Worm (Caenorhabditis elegans) whole organism, late embryonic: Measurements from ENCODE around the gene npr-42.

ENCODE experiments used
- C38D4.7 ChIP-seq: fragments of 200-800 bp; sonication (Bioruptor generic); optimal IDR thresholded peaks from 2 replicates; lab custom pipeline; 2018; ENCODE audit warnings: mild to moderate bottlenecking, missing genetic modification characterization, moderate library complexity, missing compliant biosample characterization
- K02D7.2 ChIP-seq: sonication (generic microtip); optimal IDR thresholded peaks from 2 replicates; lab custom pipeline; 2017; ENCODE audit warnings: mild to moderate bottlenecking, missing genetic modification characterization, missing compliant biosample characterization
- T23F11.4 ChIP-seq: fragments of 200-800 bp; sonication (Bioruptor generic); optimal IDR thresholded peaks from 2 replicates; lab custom pipeline; 2018; ENCODE audit warnings: mild to moderate bottlenecking, missing genetic modification characterization, missing compliant biosample characterization
- ahr-1 ChIP-seq: sonication (generic microtip); optimal IDR thresholded peaks from 2 replicates; lab custom pipeline; 2016; ENCODE audit warnings: missing genetic modification characterization, missing compliant biosample characterization
- ceh-19 ChIP-seq: fragments of 200-800 bp; sonication (Bioruptor generic); optimal IDR thresholded peaks from 2 replicates; lab custom pipeline; 2018; ENCODE audit warnings: mild to moderate bottlenecking, missing genetic modification characterization, missing compliant biosample characterization
- ceh-2 ChIP-seq: sonication (generic microtip); optimal IDR thresholded peaks from 2 replicates; lab custom pipeline; 2016; ENCODE audit warnings: missing genotype, missing genetic modification characterization, missing compliant biosample characterization
- ceh-22 ChIP-seq: sonication (generic microtip); optimal IDR thresholded peaks from 2 replicates; lab custom pipeline; 2017; ENCODE audit warnings: missing biosample characterization, missing genetic modification characterization
- ceh-24 ChIP-seq: sonication (generic microtip); optimal IDR thresholded peaks from 2 replicates; lab custom pipeline; 2016; ENCODE audit warnings: mild to moderate bottlenecking, missing genetic modification characterization, missing compliant biosample characterization
- ceh-30 ChIP-seq: fragments of 150-350 bp; optimal IDR thresholded peaks from 2 replicates; lab custom pipeline; 2014; ENCODE audit warnings: missing biosample characterization, missing genetic modification characterization
- ceh-31 ChIP-seq: sonication (generic microtip); optimal IDR thresholded peaks from 2 replicates; lab custom pipeline; 2016; ENCODE audit warnings: missing genetic modification characterization, missing compliant biosample characterization
- ceh-45 ChIP-seq: fragments of 200-800 bp; sonication (Bioruptor generic); IDR thresholded peaks from 2 replicates; pipeline ENCODE4 v1.3.6; 2022; ENCODE audit warnings: missing genetic modification reagents, missing genetic modification characterization, missing compliant biosample characterization
- ceh-48 ChIP-seq: sonication (generic microtip); optimal IDR thresholded peaks from 2 replicates; lab custom pipeline; 2016; ENCODE audit warnings: missing genetic modification characterization, inconsistent platforms, missing compliant biosample characterization
- ceh-9 ChIP-seq: sonication (generic microtip); optimal IDR thresholded peaks from 2 replicates; lab custom pipeline; 2016; ENCODE audit warnings: mild to moderate bottlenecking, missing genetic modification characterization, inconsistent platforms, missing compliant biosample characterization
- che-1 ChIP-seq: sonication (generic microtip); optimal IDR thresholded peaks from 2 replicates; lab custom pipeline; 2016; ENCODE audit warnings: mild to moderate bottlenecking, missing genetic modification characterization, missing compliant biosample characterization
- dmd-4 ChIP-seq: sonication (generic microtip); optimal IDR thresholded peaks from 2 replicates; lab custom pipeline; 2016; ENCODE audit warnings: borderline replicate concordance, missing genetic modification characterization, missing compliant biosample characterization
- elt-2 ChIP-seq: sonication (generic microtip); optimal IDR thresholded peaks from 2 replicates; lab custom pipeline; 2016; ENCODE audit warnings: missing genetic modification reagents, missing genetic modification characterization, missing compliant biosample characterization
- eyg-1 ChIP-seq: sonication (generic microtip); optimal IDR thresholded peaks from 2 replicates; lab custom pipeline; 2016; ENCODE audit warnings: missing genotype, missing genetic modification characterization, missing compliant biosample characterization
- fkh-10 ChIP-seq: fragments of 150-350 bp; optimal IDR thresholded peaks from 2 replicates; lab custom pipeline; 2014; ENCODE audit warnings: missing biosample characterization, missing genetic modification reagents, missing genetic modification characterization
- gmeb-2 ChIP-seq: sonication (generic microtip); optimal IDR thresholded peaks from 2 replicates; lab custom pipeline; 2016; ENCODE audit warnings: missing genetic modification characterization, inconsistent platforms, missing compliant biosample characterization
- hlh-6 ChIP-seq: sonication (generic microtip); optimal IDR thresholded peaks from 2 replicates; lab custom pipeline; 2016; ENCODE audit warnings: missing genotype, missing genetic modification characterization, missing compliant biosample characterization
- hlh-8 ChIP-seq: sonication (generic microtip); optimal IDR thresholded peaks from 2 replicates; lab custom pipeline; 2016; ENCODE audit warnings: missing genotype, missing genetic modification characterization, missing compliant biosample characterization
- lin-11 ChIP-seq: fragments of 200-800 bp; sonication (Bioruptor generic); optimal IDR thresholded peaks from 2 replicates; lab custom pipeline; 2018; ENCODE audit warnings: mild to moderate bottlenecking, missing genetic modification characterization, missing compliant biosample characterization
- madf-2 ChIP-seq: sonication (generic microtip); optimal IDR thresholded peaks from 2 replicates; lab custom pipeline; 2017; ENCODE audit warnings: missing genetic modification characterization, missing compliant biosample characterization
- nfya-1 ChIP-seq: sonication (generic microtip); optimal IDR thresholded peaks from 2 replicates; lab custom pipeline; 2017; ENCODE audit warnings: missing genetic modification characterization, mild to moderate bottlenecking, missing compliant biosample characterization, antibody characterized with exemption, moderate library complexity
- nhr-11 ChIP-seq: fragments of 150-350 bp; optimal IDR thresholded peaks from 2 replicates; lab custom pipeline; 2014; ENCODE audit warnings: missing biosample characterization, missing genetic modification characterization
- nhr-232 ChIP-seq: sonication (generic microtip); optimal IDR thresholded peaks from 2 replicates; lab custom pipeline; 2016; ENCODE audit warnings: missing genetic modification characterization, missing compliant biosample characterization
- npax-4 ChIP-seq: sonication (generic microtip); optimal IDR thresholded peaks from 2 replicates; lab custom pipeline; 2016; ENCODE audit warnings: missing genetic modification characterization, missing compliant biosample characterization
- odd-2 ChIP-seq: sonication (generic microtip); optimal IDR thresholded peaks from 2 replicates; lab custom pipeline; 2017; ENCODE audit warnings: antibody characterized with exemption, mild to moderate bottlenecking, missing genetic modification characterization, missing compliant biosample characterization
- pag-3 ChIP-seq: sonication (generic microtip); optimal IDR thresholded peaks from 2 replicates; lab custom pipeline; 2016; ENCODE audit warnings: missing compliant biosample characterization, missing genetic modification characterization, borderline replicate concordance
- pat-9 ChIP-seq: fragments of 200-800 bp; sonication (Bioruptor generic); optimal IDR thresholded peaks from 2 replicates; lab custom pipeline; 2018; ENCODE audit warnings: mild to moderate bottlenecking, missing genetic modification characterization, moderate library complexity, missing compliant biosample characterization
- pax-1 ChIP-seq: fragments of 150-350 bp; optimal IDR thresholded peaks from 2 replicates; lab custom pipeline; 2014; ENCODE audit warnings: missing biosample characterization, missing genetic modification characterization
- pqm-1 ChIP-seq: sonication (generic microtip); optimal IDR thresholded peaks from 2 replicates; lab custom pipeline; 2016; ENCODE audit warnings: missing genetic modification characterization, missing compliant biosample characterization
- pros-1 ChIP-seq: fragments of 150-350 bp; optimal IDR thresholded peaks from 2 replicates; lab custom pipeline; 2014; ENCODE audit warnings: missing biosample characterization, missing genetic modification reagents, missing genetic modification characterization
- ref-2 ChIP-seq: sonication (generic microtip); optimal IDR thresholded peaks from 2 replicates; lab custom pipeline; 2016; ENCODE audit warnings: missing genetic modification characterization, missing compliant biosample characterization
- rnt-1 ChIP-seq: sonication (generic microtip); optimal IDR thresholded peaks from 2 replicates; lab custom pipeline; 2016; ENCODE audit warnings: missing genetic modification characterization, missing compliant biosample characterization
- sdc-2 ChIP-seq: sonication (generic microtip); optimal IDR thresholded peaks from 2 replicates; lab custom pipeline; 2016; ENCODE audit warnings: missing genotype, missing genetic modification characterization, missing compliant biosample characterization
- sox-2 ChIP-seq: fragments of 200-800 bp; sonication (Bioruptor generic); IDR thresholded peaks from 2 replicates; pipeline ENCODE4 v1.3.6; 2022; ENCODE audit warnings: missing genetic modification reagents, missing genetic modification characterization, missing compliant biosample characterization
- syd-9 ChIP-seq: sonication (generic microtip); optimal IDR thresholded peaks from 2 replicates; lab custom pipeline; 2016; ENCODE audit warnings: mild to moderate bottlenecking, missing genetic modification characterization, moderate library complexity, missing compliant biosample characterization
- tbx-2 ChIP-seq: sonication (generic microtip); optimal IDR thresholded peaks from 2 replicates; lab custom pipeline; 2016; ENCODE audit warnings: missing genetic modification characterization, missing compliant biosample characterization
- tbx-7 ChIP-seq: sonication (generic microtip); optimal IDR thresholded peaks from 2 replicates; lab custom pipeline; 2016; ENCODE audit warnings: missing genotype, missing genetic modification characterization, missing compliant biosample characterization
- ttx-3 ChIP-seq: sonication (generic microtip); optimal IDR thresholded peaks from 2 replicates; lab custom pipeline; 2016; ENCODE audit warnings: missing genetic modification reagents, missing genetic modification characterization, missing compliant biosample characterization
- unc-3 ChIP-seq, 2 experiments: fragments of 200-800 bp in 1 of 2; sonication (Bioruptor generic) in 1 of 2; sonication (generic microtip) in 1 of 2; conservative IDR thresholded peaks in 1 of 2; optimal IDR thresholded peaks in 1 of 2; 2 replicates each; pipeline versions ENCODE4 v1.3.6 to Lab custom; 2016 to 2022; ENCODE audit warnings: missing compliant biosample characterization in 2 of 2, missing genetic modification characterization in 2 of 2, missing genetic modification reagents in 1 of 2
- unc-42 ChIP-seq: sonication (generic microtip); optimal IDR thresholded peaks from 2 replicates; lab custom pipeline; 2016; ENCODE audit warnings: missing genotype, missing genetic modification characterization, missing compliant biosample characterization
- unc-86 ChIP-seq: sonication (generic microtip); optimal IDR thresholded peaks from 2 replicates; lab custom pipeline; 2016; ENCODE audit warnings: missing genetic modification characterization, missing compliant biosample characterization
- ztf-16 ChIP-seq: sonication (generic microtip); optimal IDR thresholded peaks from 2 replicates; lab custom pipeline; 2017; ENCODE audit warnings: missing genetic modification characterization, missing compliant biosample characterization

npr-42 gene

ce11 chrII:4294801-4295200 is 18.8 kb downstream of the npr-42 start, which contains the start of gene rml-4:
Gene rml-4 (plus strand): TSS chrII:4295101.
- TF ChIP-seq sox-2 (GFP tag; lab: Robert Waterston, UW) = no peak
- TF ChIP-seq nfya-1 (tag; lab: Kevin White, UChicago) = no peak
- no peak for TF ChIP-seq ceh-2
- no peak for TF ChIP-seq ahr-1
- no peak for TF ChIP-seq ceh-22
- TF ChIP-seq gmeb-2 (tag; lab: Kevin White, UChicago) = no peak
- TF ChIP-seq pqm-1 = no peak
- TF ChIP-seq tbx-7 (tag; lab: Kevin White, UChicago) = no peak
- TF ChIP-seq pax-1 (tag; lab: Kevin White, UChicago) = no peak
- TF ChIP-seq ceh-31 (tag; lab: Kevin White, UChicago) = no peak
- no peak for TF ChIP-seq ceh-19 (GFP tag; lab: Kevin White, UChicago)
- TF ChIP-seq ref-2 (tag; lab: Kevin White, UChicago) = no peak
- no peak for TF ChIP-seq tbx-2 (tag; lab: Kevin White, UChicago)
- TF ChIP-seq unc-3 (GFP tag; conservative IDR thresholded peaks at IDR 0.05; lab: Robert Waterston, UW) = no peak
- TF ChIP-seq unc-3 (tag; optimal IDR thresholded peaks at IDR 0.05; lab: Kevin White, UChicago) = no peak
- TF ChIP-seq ceh-48 (tag; lab: Kevin White, UChicago) = no peak
- TF ChIP-seq sdc-2 (tag; lab: Kevin White, UChicago) = no peak

- TF ChIP-seq hlh-6 (tag; lab: Kevin White, UChicago) (no peak), lin-11 (no peak), nhr-11 (tag; lab: Kevin White, UChicago) (no peak), tbx-7 (tag; lab: Kevin White, UChicago) (no peak), ceh-45 (GFP tag; lab: Robert Waterston, UW) (no peak), ttx-3 (tag; lab: Kevin White, UChicago) (no peak), ceh-24 (no peak), ref-2 (tag; lab: Kevin White, UChicago) (no peak), syd-9 (tag; lab: Kevin White, UChicago) (no peak), pqm-1 (no peak)
Observed at ce11 chrII:4297259-4297658, 21.3 kb downstream of the npr-42 start.

ce11 chrII:4299227-4299703 is 23.3 kb downstream of the npr-42 start, which contains the start of gene sco-1:
Gene sco-1 (plus strand): TSS chrII:4299653.
- TF ChIP-seq ceh-9 (no peak), unc-42 (tag; lab: Kevin White, UChicago) (peak; percentile 71), sdc-2 (tag; lab: Kevin White, UChicago) (no peak), nhr-232 (tag; lab: Kevin White, UChicago) (no peak), eyg-1 (tag; lab: Kevin White, UChicago) (no peak), dmd-4 (no peak), unc-86 (tag; lab: Kevin White, UChicago) (no peak), syd-9 (tag; lab: Kevin White, UChicago) (no peak), pax-1 (tag; lab: Kevin White, UChicago) (peak; percentile 83), odd-2 (tag; lab: Kevin White, UChicago) (no peak), tbx-2 (tag; lab: Kevin White, UChicago) (peak; percentile 86), hlh-6 (tag; lab: Kevin White, UChicago) (no peak), madf-2 (tag; lab: Kevin White, UChicago) (no peak), nfya-1 (tag; lab: Kevin White, UChicago) (peak; percentile 83), rnt-1 (tag; lab: Kevin White, UChicago) (peak; percentile 83), fkh-10 (GFP tag; lab: Kevin White, UChicago) (no peak), sox-2 (GFP tag; lab: Robert Waterston, UW) (no peak), C38D4.7 (GFP tag; lab: Kevin White, UChicago) (no peak), nhr-11 (tag; lab: Kevin White, UChicago) (no peak), npax-4 (no peak), elt-2 (peak; percentile 84), K02D7.2 (tag; lab: Kevin White, UChicago) (no peak), ceh-2 (peak; percentile 83), T23F11.4 (GFP tag; lab: Kevin White, UChicago) (no peak), hlh-8 (tag; lab: Kevin White, UChicago) (peak; percentile 73), unc-3 (GFP tag; conservative IDR thresholded peaks at IDR 0.05; lab: Robert Waterston, UW) (no peak), unc-3 (tag; optimal IDR thresholded peaks at IDR 0.05; lab: Kevin White, UChicago) (peak; percentile 36), ceh-30 (no peak), tbx-7 (tag; lab: Kevin White, UChicago) (peak; percentile 58), ceh-22 (no peak), ceh-24 (no peak), pros-1 (no peak), ceh-19 (GFP tag; lab: Kevin White, UChicago) (no peak), ceh-31 (tag; lab: Kevin White, UChicago) (peak; percentile 95), ahr-1 (peak; percentile 6), pag-3 (tag; lab: Kevin White, UChicago) (no peak), ztf-16 (tag; lab: Kevin White, UChicago) (peak; percentile 41), che-1 (tag; lab: Kevin White, UChicago) (peak; percentile 8), lin-11 (no peak), pat-9 (tag; lab: Kevin White, UChicago) (no peak)
